Fruit fly (Drosophila melanogaster) whole organism, embryonic: ENCODE results near the gene mxt.

Experiments used
- Awh ChIP-seq: fragments of 200-800 bp; sonication (Bioruptor generic); IDR thresholded peaks from 2 replicates; pipeline ENCODE4, ENCODE4 v1.3.6; 2022; ENCODE audit warnings: missing biosample characterization, missing genetic modification characterization
- CG11560 ChIP-seq: fragments of 200-800 bp; sonication (Bioruptor generic); IDR thresholded peaks from 3 replicates; pipeline ENCODE4 v1.3.6; 2022; ENCODE audit warnings: missing biosample characterization, missing genetic modification characterization
- CG12219 ChIP-seq: fragments of 200-800 bp; sonication (Bioruptor generic); optimal IDR thresholded peaks from 3 replicates; lab custom pipeline; 2018; ENCODE audit warnings: missing biosample characterization, mild to moderate bottlenecking, missing genetic modification characterization
- CG1233 ChIP-seq: fragments of 200-800 bp; sonication (Bioruptor generic); optimal IDR thresholded peaks from 4 replicates; lab custom pipeline; 2018; ENCODE audit warnings: missing biosample characterization, mild to moderate bottlenecking, missing genetic modification characterization
- CG3065 ChIP-seq: fragments of 200-800 bp; sonication (Bioruptor generic); optimal IDR thresholded peaks from 2 replicates; lab custom pipeline; 2016; ENCODE audit warnings: missing biosample characterization, missing genetic modification characterization
- CG32772 ChIP-seq: fragments of 200-800 bp; sonication (Bioruptor generic); IDR thresholded peaks from 2 replicates; pipeline ENCODE4 v1.3.6; 2022; ENCODE audit warnings: missing biosample characterization, missing genetic modification characterization
- CG4360 ChIP-seq: fragments of 200-800 bp; sonication (Bioruptor generic); IDR thresholded peaks from 2 replicates; pipeline ENCODE4 v1.3.6; 2022; ENCODE audit warnings: missing biosample characterization, missing genetic modification characterization
- CG6791 ChIP-seq: fragments of 200-800 bp; sonication (Bioruptor generic); IDR thresholded peaks from 3 replicates; pipeline ENCODE4 v1.3.6; 2022; ENCODE audit warnings: missing biosample characterization, missing genetic modification characterization; ENCODE audit not compliant: partially characterized antibody
- Sin3A ChIP-seq: fragments of >200 bp; optimal IDR thresholded peaks from 2 replicates; lab custom pipeline; 2018
- ab ChIP-seq: fragments of 200-800 bp; sonication (Bioruptor generic); optimal IDR thresholded peaks from 2 replicates; lab custom pipeline; 2016; ENCODE audit warnings: missing biosample characterization, missing genetic modification characterization
- tin ChIP-seq: fragments of 200-800 bp; sonication (Bioruptor generic); optimal IDR thresholded peaks from 3 replicates; lab custom pipeline; 2016; ENCODE audit warnings: missing biosample characterization, missing genetic modification characterization

dm6 chr2L:4852605-4853102 lies 5.6 kb upstream of the mxt start, which contains the start of gene smog:
- TF ChIP-seq CG3065 = no peak
- TF ChIP-seq CG32772 (GFP tag; lab: Robert Waterston, UW) = no peak
- TF ChIP-seq CG4360 (GFP tag; lab: Robert Waterston, UW) = no peak
- TF ChIP-seq CG12219 = no peak
- TF ChIP-seq Sin3A (lab: Kevin White, UChicago) = no peak
- TF ChIP-seq tin = no peak
- no peak for TF ChIP-seq Awh (GFP tag; lab: Robert Waterston, UW)
- no peak for TF ChIP-seq CG1233 (GFP tag; lab: Kevin White, UChicago)
- no peak for TF ChIP-seq CG11560 (tag; lab: Robert Waterston, UW)
- TF ChIP-seq ab (GFP tag; lab: Kevin White, UChicago) = no peak
- no peak for TF ChIP-seq CG6791 (GFP tag; lab: Robert Waterston, UW)
